Fruit fly (Drosophila melanogaster): ENCODE data around the gene MED30.

DNA sequence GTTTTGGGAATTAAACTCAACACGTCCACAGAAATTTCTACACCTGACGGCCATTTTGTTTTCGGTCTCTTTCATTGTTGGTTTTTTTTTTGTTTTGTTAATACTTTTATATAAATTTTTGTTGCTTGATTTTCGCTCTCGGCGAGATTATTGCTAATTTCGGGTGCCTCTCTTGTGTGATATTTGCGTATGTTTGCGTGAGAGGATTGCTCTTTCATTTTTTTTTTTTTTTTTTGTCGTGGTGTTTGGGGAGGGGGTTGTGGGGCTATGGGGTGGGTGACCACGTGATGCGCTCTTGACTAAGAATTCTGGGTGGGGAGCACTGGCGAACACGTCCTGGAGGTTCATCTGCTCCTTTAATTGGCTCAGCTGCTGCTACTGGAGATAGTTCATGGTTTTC, 28.0 kb downstream of the MED30 start:
- no peak for TF ChIP-seq psq (optimal IDR thresholded peaks at IDR 0.05)
- no peak for TF ChIP-seq insv (optimal IDR thresholded peaks at IDR 0.05)
- TF ChIP-seq Sin3A (optimal IDR thresholded peaks at IDR 0.05): no peak
- no peak for TF ChIP-seq h (optimal IDR thresholded peaks at IDR 0.05)
- no peak for TF ChIP-seq ttk (optimal IDR thresholded peaks at IDR 0.05)
